Fruit fly (Drosophila melanogaster) whole organism, pupa: ENCODE measurements around the gene Der-1.

ENCODE experiments used
- CG10348 ChIP-seq: fragments of 200-800 bp; sonication (Bioruptor generic); IDR thresholded peaks from 2 replicates; pipeline ENCODE4 v1.3.6; 2022; ENCODE audit warnings: missing biosample characterization, missing genetic modification characterization
- CG12605 ChIP-seq: fragments of 200-800 bp; sonication (Bioruptor generic); IDR thresholded peaks from 2 replicates; pipeline ENCODE4 v1.3.6; 2022; ENCODE audit warnings: missing biosample characterization, missing genetic modification characterization
- CG13204 ChIP-seq: fragments of 200-800 bp; sonication (Bioruptor generic); optimal IDR thresholded peaks from 2 replicates; lab custom pipeline; 2018; ENCODE audit warnings: missing biosample characterization, mild to moderate bottlenecking, missing genetic modification characterization, moderate library complexity
- CG14655 ChIP-seq: fragments of 200-800 bp; sonication (Bioruptor generic); optimal IDR thresholded peaks from 3 replicates; lab custom pipeline; 2017; ENCODE audit warnings: mild to moderate bottlenecking, missing biosample characterization, missing genetic modification reagents, missing genetic modification characterization
- CG15710 ChIP-seq: fragments of 200-800 bp; sonication (Bioruptor generic); optimal IDR thresholded peaks from 2 replicates; lab custom pipeline; 2018; ENCODE audit warnings: missing biosample characterization, mild to moderate bottlenecking, missing genetic modification characterization, moderate library complexity
- CG17806 ChIP-seq: fragments of 200-800 bp; sonication (Bioruptor generic); optimal IDR thresholded peaks from 2 replicates; lab custom pipeline; 2018; ENCODE audit warnings: missing biosample characterization, mild to moderate bottlenecking, missing genetic modification characterization, moderate library complexity
- CG32121 ChIP-seq: fragments of 200-800 bp; sonication (Bioruptor generic); IDR thresholded peaks from 2 replicates; pipeline ENCODE4 v1.3.6; 2022; ENCODE audit warnings: missing biosample characterization, missing genetic modification characterization
- CG34367 ChIP-seq: fragments of 200-800 bp; sonication (Bioruptor generic); optimal IDR thresholded peaks from 2 replicates; lab custom pipeline; 2018; ENCODE audit warnings: missing biosample characterization, mild to moderate bottlenecking, missing genetic modification characterization
- CG4496 ChIP-seq: fragments of 200-800 bp; sonication (Bioruptor generic); IDR thresholded peaks from 3 replicates; pipeline ENCODE4 v1.3.6; 2022; ENCODE audit warnings: missing biosample characterization, missing genetic modification characterization
- CG8159 ChIP-seq: fragments of 200-800 bp; sonication (Bioruptor generic); optimal IDR thresholded peaks from 3 replicates; lab custom pipeline; 2018; ENCODE audit warnings: missing biosample characterization, mild to moderate bottlenecking, missing genetic modification characterization, moderate library complexity
- CG8301 ChIP-seq: fragments of 200-800 bp; sonication (Bioruptor generic); optimal IDR thresholded peaks from 2 replicates; lab custom pipeline; 2018; ENCODE audit warnings: missing biosample characterization, mild to moderate bottlenecking, missing genetic modification characterization
- CG9948 ChIP-seq: fragments of 200-800 bp; sonication (Bioruptor generic); optimal IDR thresholded peaks from 2 replicates; lab custom pipeline; 2018; ENCODE audit warnings: missing biosample characterization, mild to moderate bottlenecking, missing genetic modification characterization, moderate library complexity
- D1 ChIP-seq: fragments of 200-800 bp; sonication (Bioruptor generic); optimal IDR thresholded peaks from 2 replicates; lab custom pipeline; 2018; ENCODE audit warnings: missing biosample characterization, mild to moderate bottlenecking, missing genetic modification characterization, moderate library complexity
- EcR ChIP-seq: fragments of 200-800 bp; sonication (Bioruptor generic); optimal IDR thresholded peaks from 3 replicates; lab custom pipeline; 2019; ENCODE audit warnings: missing biosample characterization, missing genetic modification characterization, mild to moderate bottlenecking, moderate library complexity, missing genetic modification reagents
- Ets98B ChIP-seq: fragments of 200-800 bp; sonication (Bioruptor generic); IDR thresholded peaks from 2 replicates; pipeline ENCODE4 v1.3.6; 2022; ENCODE audit warnings: missing biosample characterization, missing genetic modification characterization
- Pif1A ChIP-seq: fragments of 200-800 bp; sonication (Bioruptor generic); optimal IDR thresholded peaks from 3 replicates; lab custom pipeline; 2016; ENCODE audit warnings: missing biosample characterization, missing genetic modification characterization
- Pif1B ChIP-seq: fragments of 200-800 bp; sonication (Bioruptor generic); optimal IDR thresholded peaks from 3 replicates; lab custom pipeline; 2016; ENCODE audit warnings: missing biosample characterization, missing genetic modification characterization
- Snoo ChIP-seq: fragments of 200-800 bp; sonication (Bioruptor generic); optimal IDR thresholded peaks from 3 replicates; lab custom pipeline; 2017; ENCODE audit warnings: missing biosample characterization, mild to moderate bottlenecking, missing genetic modification characterization, inconsistent platforms
- fd96Ca ChIP-seq: fragments of 200-800 bp; sonication (Bioruptor generic); IDR thresholded peaks from 3 replicates; pipeline ENCODE4 v1.3.6; 2022; ENCODE audit warnings: missing biosample characterization, missing genetic modification characterization
- gl ChIP-seq: fragments of 200-800 bp; sonication (Bioruptor generic); optimal IDR thresholded peaks from 2 replicates; lab custom pipeline; 2018; ENCODE audit warnings: missing biosample characterization, mild to moderate bottlenecking, missing genetic modification characterization
- rn ChIP-seq: fragments of 200-800 bp; sonication (Bioruptor generic); IDR thresholded peaks from 2 replicates; pipeline ENCODE4 v1.3.6; 2022; ENCODE audit warnings: missing biosample characterization, missing genetic modification characterization

Gene Der-1

dm6 chr2L:2013836-2014434, 40.2 kb downstream of the Der-1 start:
- TF ChIP-seq Pif1A (no peak), CG34367 (tag; lab: Kevin White, UChicago) (no peak), Ets98B (no peak), rn (GFP tag; lab: Robert Waterston, UW) (no peak), CG12605 (GFP tag; lab: Robert Waterston, UW) (no peak), gl (no peak), CG8301 (tag; lab: Kevin White, UChicago) (no peak), CG4496 (GFP tag; lab: Robert Waterston, UW) (peak; percentile 41; the same call in 1 of the 3 replicates), CG8159 (peak; percentile 13), CG15710 (peak; percentile 10), CG32121 (GFP tag; lab: Robert Waterston, UW) (no peak), CG13204 (no peak), D1 (tag; lab: Kevin White, UChicago) (no peak), Snoo (no peak), CG14655 (no peak), Pif1B (no peak), CG9948 (tag; lab: Kevin White, UChicago) (no peak)
- TF ChIP-seq, all 21 proteins: peak for 3

- no peak for TF ChIP-seq CG10348 (GFP tag; lab: Robert Waterston, UW)
- no peak for TF ChIP-seq D1 (tag; lab: Kevin White, UChicago)
- TF ChIP-seq CG34367 (tag; lab: Kevin White, UChicago), result no peak
- TF ChIP-seq CG8159, result no peak
- TF ChIP-seq Snoo, result no peak
- TF ChIP-seq CG15710, result no peak
- TF ChIP-seq CG14655, result no peak
- no peak for TF ChIP-seq CG4496 (GFP tag; lab: Robert Waterston, UW)
- TF ChIP-seq Pif1B, result no peak
- no peak for TF ChIP-seq CG12605 (GFP tag; lab: Robert Waterston, UW)
- no peak for TF ChIP-seq Pif1A
Observed at dm6 chr2L:2015204-2015603, 41.4 kb downstream of the Der-1 start.

- TF ChIP-seq CG13204 (no peak), CG17806 (tag; lab: Kevin White, UChicago) (no peak), Ets98B (no peak), D1 (tag; lab: Kevin White, UChicago) (no peak), gl (no peak), CG12605 (GFP tag; lab: Robert Waterston, UW) (no peak), CG8159 (no peak), CG14655 (no peak), EcR (GFP tag; lab: Kevin White, UChicago) (no peak), Snoo (no peak), fd96Ca (GFP tag; lab: Robert Waterston, UW) (no peak)
Observed at dm6 chr2L:2022823-2023222, 49.1 kb downstream of the Der-1 start.
